Worm (Caenorhabditis elegans) whole organism, early embryonic: Measurements from ENCODE around the gene nhr-1.

ENCODE experiments used
- ama-1 ChIP-seq: fragments of 150-350 bp; optimal IDR thresholded peaks from 2 replicates; lab custom pipeline; 2014
- flt-1 ChIP-seq: fragments of 200-800 bp; sonication (Bioruptor generic); IDR thresholded peaks from 2 replicates; pipeline ENCODE4 v1.3.6; 2022; ENCODE audit warnings: missing genetic modification characterization, missing compliant biosample characterization
- sea-1 ChIP-seq: fragments of 200-800 bp; sonication (Bioruptor generic); conservative IDR thresholded peaks from 2 replicates; pipeline ENCODE4 v1.3.6; 2022; ENCODE audit warnings: missing genetic modification characterization, missing compliant biosample characterization
- tbx-11 ChIP-seq: fragments of 200-800 bp; sonication (Bioruptor generic); IDR thresholded peaks from 2 replicates; pipeline ENCODE4 v1.3.6; 2022; ENCODE audit warnings: missing genetic modification characterization, missing compliant biosample characterization

- no peak for TF ChIP-seq sea-1 (GFP tag; lab: Robert Waterston, UW)
- no peak for TF ChIP-seq ama-1 (lab: Kevin White, UChicago)
- TF ChIP-seq tbx-11 (GFP tag; lab: Robert Waterston, UW) = no peak
- TF ChIP-seq flt-1 (GFP tag; lab: Robert Waterston, UW) = no peak
These were observed 39.2 kb upstream of the nhr-1 start, which contains the start of gene tps-1 for ce11 chrX:17474521-17475170.
